Worm (Caenorhabditis elegans): ENCODE measurements around the gene clec-252.

ce11 chrV:18731579-18732041, 17.0 kb downstream of the clec-252 start, which contains the start of the genes asp-18 and scl-19:
- TF ChIP-seq ztf-29 (GFP tag; IDR thresholded peaks at IDR 0.05) (no peak), cog-1 (tag; optimal IDR thresholded peaks at IDR 0.05) (no peak), ztf-23 (GFP tag; IDR thresholded peaks at IDR 0.05) (no peak), ref-1 (GFP tag; conservative IDR thresholded peaks at IDR 0.05) (no peak), klf-2 (GFP tag; conservative IDR thresholded peaks at IDR 0.05) (no peak), tab-1 (GFP tag; IDR thresholded peaks at IDR 0.05) (no peak), T22C8.4 (GFP tag; IDR thresholded peaks at IDR 0.05) (no peak), flt-1 (GFP tag; IDR thresholded peaks at IDR 0.05) (no peak), med-1 (GFP tag; optimal IDR thresholded peaks at IDR 0.05; ENCODE audit: insufficient read depth) (no peak)
